Fruit fly (Drosophila melanogaster) whole organism, embryonic: ENCODE measurements around the gene RpL6.
A peak's percentile ranks its signal among the peaks of the same experiment; 100 is the strongest.

Experiments used
- ATbp ChIP-seq: fragments of 200-800 bp; sonication (Bioruptor generic); optimal IDR thresholded peaks from 2 replicates; lab custom pipeline; 2017; ENCODE audit warnings: missing biosample characterization, mild to moderate bottlenecking, missing genetic modification characterization, missing genetic modification reagents
- CG12942 ChIP-seq: fragments of 200-800 bp; sonication (Bioruptor generic); optimal IDR thresholded peaks from 3 replicates; lab custom pipeline; 2016; ENCODE audit warnings: missing biosample characterization, missing genetic modification characterization
- CG13123 ChIP-seq: fragments of 200-800 bp; sonication (Bioruptor generic); optimal IDR thresholded peaks from 2 replicates; lab custom pipeline; 2016; ENCODE audit warnings: missing biosample characterization, missing genetic modification characterization
- CG14014 ChIP-seq: fragments of 200-800 bp; sonication (Bioruptor generic); IDR thresholded peaks from 2 replicates; pipeline ENCODE4 v1.3.6; 2022; ENCODE audit warnings: missing biosample characterization, missing genetic modification characterization
- CG14860 ChIP-seq: fragments of 200-800 bp; sonication (Bioruptor generic); IDR thresholded peaks from 3 replicates; pipeline ENCODE4 v1.3.6; 2022; ENCODE audit warnings: missing biosample characterization, missing genetic modification characterization; ENCODE audit not compliant: partially characterized antibody
- CG1529 ChIP-seq: fragments of 200-800 bp; sonication (Bioruptor generic); optimal IDR thresholded peaks from 3 replicates; lab custom pipeline; 2018; ENCODE audit warnings: missing biosample characterization, missing genetic modification characterization
- CG15601 ChIP-seq: fragments of 200-800 bp; sonication (Bioruptor generic); optimal IDR thresholded peaks from 3 replicates; lab custom pipeline; 2019; ENCODE audit warnings: missing biosample characterization, mild to moderate bottlenecking, missing genetic modification characterization, moderate library complexity
- CG2199 ChIP-seq: fragments of 200-800 bp; sonication (Bioruptor generic); IDR thresholded peaks from 3 replicates; pipeline ENCODE4 v1.3.6; 2022; ENCODE audit warnings: missing biosample characterization, missing genetic modification characterization
- CG32772 ChIP-seq: fragments of 200-800 bp; sonication (Bioruptor generic); IDR thresholded peaks from 2 replicates; pipeline ENCODE4 v1.3.6; 2022; ENCODE audit warnings: missing biosample characterization, missing genetic modification characterization
- CG4282 ChIP-seq: fragments of 200-800 bp; sonication (Bioruptor generic); optimal IDR thresholded peaks from 2 replicates; lab custom pipeline; 2016; ENCODE audit warnings: missing biosample characterization, missing genetic modification characterization
- CG4360 ChIP-seq: fragments of 200-800 bp; sonication (Bioruptor generic); IDR thresholded peaks from 2 replicates; pipeline ENCODE4 v1.3.6; 2022; ENCODE audit warnings: missing biosample characterization, missing genetic modification characterization
- CG4854 ChIP-seq: fragments of 200-800 bp; sonication (Bioruptor generic); optimal IDR thresholded peaks from 2 replicates; lab custom pipeline; 2016; ENCODE audit warnings: missing biosample characterization, missing genetic modification characterization, inconsistent platforms
- Deaf1 ChIP-seq: fragments of 200-800 bp; optimal IDR thresholded peaks from 3 replicates; lab custom pipeline; 2019; ENCODE audit warnings: missing biosample characterization, mild to moderate bottlenecking, missing genetic modification characterization, moderate library complexity
- Dip3 ChIP-seq: fragments of 200-800 bp; sonication (Bioruptor generic); optimal IDR thresholded peaks from 3 replicates; lab custom pipeline; 2016; ENCODE audit warnings: missing biosample characterization, missing genetic modification characterization
- Dp ChIP-seq: fragments of 200-800 bp; sonication (Bioruptor generic); optimal IDR thresholded peaks from 2 replicates; lab custom pipeline; 2018; ENCODE audit warnings: missing biosample characterization, mild to moderate bottlenecking, missing genetic modification characterization, moderate library complexity
- ERR ChIP-seq: fragments of 200-800 bp; sonication (Bioruptor generic); optimal IDR thresholded peaks from 2 replicates; lab custom pipeline; 2016; ENCODE audit warnings: missing biosample characterization, missing genetic modification characterization
- Eip74EF ChIP-seq, 2 experiments: fragments of 200-800 bp in 1 of 2; fragments of >200 bp in 1 of 2; sonication (Bioruptor generic) in 1 of 2; optimal IDR thresholded peaks; 2 replicates each; lab custom pipeline; 2017 to 2019; ENCODE audit warnings: missing biosample characterization in 2 of 2, missing genetic modification characterization in 2 of 2, mild to moderate bottlenecking in 1 of 2, moderate library complexity in 1 of 2
- Ets65A ChIP-seq: fragments of 200-800 bp; sonication (Bioruptor generic); peaks from one replicate; lab custom pipeline; 2016; ENCODE audit warnings: missing biosample characterization, missing genetic modification characterization
- Hr78 ChIP-seq, 2 experiments: fragments of 200-800 bp in 1 of 2; fragments of >200 bp in 1 of 2; sonication (Bioruptor generic) in 1 of 2; optimal IDR thresholded peaks; 2 replicates each; lab custom pipeline; 2017 to 2019; ENCODE audit warnings: missing biosample characterization in 2 of 2, missing genetic modification characterization in 2 of 2, mild to moderate bottlenecking in 1 of 2, moderate library complexity in 1 of 2
- MESR4 ChIP-seq: fragments of 200-800 bp; sonication (Bioruptor generic); optimal IDR thresholded peaks from 2 replicates; lab custom pipeline; 2018; ENCODE audit warnings: missing biosample characterization, mild to moderate bottlenecking, missing genetic modification characterization, moderate library complexity
- Med ChIP-seq: fragments of 200-800 bp; sonication (Bioruptor generic); peaks from one replicate; lab custom pipeline; 2016; ENCODE audit warnings: missing biosample characterization, missing genetic modification characterization, mild to moderate bottlenecking, inconsistent platforms, moderate library complexity
- Meics ChIP-seq: fragments of 200-800 bp; sonication (Bioruptor generic); optimal IDR thresholded peaks from 2 replicates; lab custom pipeline; 2017; ENCODE audit warnings: missing biosample characterization, mild to moderate bottlenecking, missing genetic modification characterization
- Myb ChIP-seq: fragments of 200-800 bp; sonication (Bioruptor generic); optimal IDR thresholded peaks from 2 replicates; lab custom pipeline; 2016; ENCODE audit warnings: missing biosample characterization, missing genetic modification characterization
- NC2β ChIP-seq: fragments of 200-800 bp; sonication (Bioruptor generic); optimal IDR thresholded peaks from 2 replicates; lab custom pipeline; 2016; ENCODE audit warnings: missing biosample characterization, missing genetic modification characterization
- Nf-YA ChIP-seq: fragments of 200-800 bp; sonication (Bioruptor generic); IDR thresholded peaks from 2 replicates; pipeline ENCODE4 v1.3.6; 2022; ENCODE audit warnings: missing biosample characterization, missing genetic modification characterization
- Nf-YB ChIP-seq: fragments of 200-800 bp; sonication (Bioruptor generic); optimal IDR thresholded peaks from 3 replicates; lab custom pipeline; 2019; ENCODE audit warnings: missing biosample characterization, mild to moderate bottlenecking, missing genetic modification characterization, moderate library complexity
- Optix ChIP-seq: fragments of 200-800 bp; sonication (Bioruptor generic); IDR thresholded peaks from 3 replicates; pipeline ENCODE4 v1.3.6; 2022; ENCODE audit warnings: missing biosample characterization, missing genetic modification characterization
- Rfx ChIP-seq: fragments of 200-800 bp; sonication (Bioruptor generic); IDR thresholded peaks from 2 replicates; pipeline ENCODE4 v1.3.6; 2022; ENCODE audit warnings: missing biosample characterization, missing genetic modification characterization
- Rx ChIP-seq: fragments of 200-800 bp; sonication (Bioruptor generic); IDR thresholded peaks from 2 replicates; pipeline ENCODE4 v1.3.6; 2022; ENCODE audit warnings: missing biosample characterization, missing genetic modification characterization
- Side ChIP-seq: fragments of 200-800 bp; sonication (Bioruptor generic); optimal IDR thresholded peaks from 2 replicates; lab custom pipeline; 2016; ENCODE audit warnings: missing biosample characterization, missing genetic modification characterization
- Sox102F ChIP-seq: fragments of 200-800 bp; sonication (Bioruptor generic); optimal IDR thresholded peaks from 2 replicates; lab custom pipeline; 2018; ENCODE audit warnings: missing biosample characterization, mild to moderate bottlenecking, missing genetic modification characterization, moderate library complexity
- cad ChIP-seq: fragments of >200 bp; optimal IDR thresholded peaks from 2 replicates; lab custom pipeline; 2017; ENCODE audit warnings: missing biosample characterization, missing genetic modification characterization
- cas ChIP-seq: fragments of 200-800 bp; sonication (Bioruptor generic); IDR thresholded peaks from 2 replicates; pipeline ENCODE4 v1.3.6; 2022; ENCODE audit warnings: missing biosample characterization, missing genetic modification characterization
- chn ChIP-seq: fragments of 200-800 bp; sonication (Bioruptor generic); optimal IDR thresholded peaks from 2 replicates; lab custom pipeline; 2016; ENCODE audit warnings: missing biosample characterization, missing genetic modification characterization
- ci ChIP-seq: fragments of 200-800 bp; sonication (Bioruptor generic); IDR thresholded peaks from 3 replicates; pipeline ENCODE4 v1.3.6; 2022; ENCODE audit warnings: missing biosample characterization, missing genetic modification characterization
- crc ChIP-seq: fragments of 200-800 bp; sonication (Bioruptor generic); optimal IDR thresholded peaks from 2 replicates; lab custom pipeline; 2016; ENCODE audit warnings: missing biosample characterization, missing genetic modification characterization
- crol ChIP-seq: fragments of 200-800 bp; sonication (Bioruptor generic); IDR thresholded peaks from 2 replicates; pipeline ENCODE4 v1.3.6; 2022; ENCODE audit warnings: missing biosample characterization, missing genetic modification characterization
- dan ChIP-seq: fragments of 200-800 bp; sonication (Bioruptor generic); IDR thresholded peaks from 2 replicates; pipeline ENCODE4 v1.3.6; 2022; ENCODE audit warnings: missing biosample characterization, missing genetic modification characterization
- gsb ChIP-seq: fragments of 200-800 bp; sonication (Bioruptor generic); IDR thresholded peaks from 2 replicates; pipeline ENCODE4 v1.3.6; 2022; ENCODE audit warnings: missing biosample characterization, missing genetic modification characterization
- lilli ChIP-seq: fragments of 200-800 bp; sonication (Bioruptor generic); optimal IDR thresholded peaks from 3 replicates; lab custom pipeline; 2016; ENCODE audit warnings: missing biosample characterization, missing genetic modification characterization
- luna ChIP-seq: fragments of 200-800 bp; sonication (Bioruptor generic); optimal IDR thresholded peaks from 2 replicates; lab custom pipeline; 2016; ENCODE audit warnings: missing biosample characterization, missing genetic modification characterization
- nerfin-2 ChIP-seq: fragments of 200-800 bp; sonication (Bioruptor generic); IDR thresholded peaks from 2 replicates; pipeline ENCODE4 v1.3.6; 2022; ENCODE audit warnings: missing biosample characterization, missing genetic modification characterization; ENCODE audit not compliant: partially characterized antibody
- onecut ChIP-seq: fragments of 200-800 bp; sonication (Bioruptor generic); IDR thresholded peaks from 2 replicates; pipeline ENCODE4 v1.3.6; 2022; ENCODE audit warnings: missing biosample characterization, missing genetic modification characterization
- pzg ChIP-seq: fragments of 200-800 bp; sonication (Bioruptor generic); optimal IDR thresholded peaks from 3 replicates; lab custom pipeline; 2018; ENCODE audit warnings: missing biosample characterization, mild to moderate bottlenecking, missing genetic modification characterization, moderate library complexity
- sens ChIP-seq: fragments of 200-800 bp; sonication (Bioruptor generic); peaks from one replicate; lab custom pipeline; 2016; ENCODE audit warnings: missing biosample characterization, missing genetic modification characterization
- slbo ChIP-seq: fragments of 200-800 bp; sonication (Bioruptor generic); IDR thresholded peaks from 2 replicates; pipeline ENCODE4 v1.3.6; 2022; ENCODE audit warnings: missing biosample characterization, missing genetic modification characterization
- stc ChIP-seq: fragments of 200-800 bp; sonication (Bioruptor generic); IDR thresholded peaks from 2 replicates; pipeline ENCODE4 v1.3.6; 2022; ENCODE audit warnings: missing biosample characterization, missing genetic modification characterization
- tin ChIP-seq: fragments of 200-800 bp; sonication (Bioruptor generic); optimal IDR thresholded peaks from 3 replicates; lab custom pipeline; 2016; ENCODE audit warnings: missing biosample characterization, missing genetic modification characterization
- tup ChIP-seq: fragments of 200-800 bp; sonication (Bioruptor generic); optimal IDR thresholded peaks from 2 replicates; lab custom pipeline; 2016; ENCODE audit warnings: missing biosample characterization, mild to moderate bottlenecking, missing genetic modification characterization, moderate library complexity
- unpg ChIP-seq: fragments of 200-800 bp; sonication (Bioruptor generic); optimal IDR thresholded peaks from 3 replicates; lab custom pipeline; 2018; ENCODE audit warnings: missing biosample characterization, mild to moderate bottlenecking, missing genetic modification characterization, moderate library complexity
- usp ChIP-seq: fragments of >200 bp; optimal IDR thresholded peaks from 2 replicates; lab custom pipeline; 2017; ENCODE audit warnings: missing biosample characterization, missing genetic modification characterization
- vfl ChIP-seq: fragments of 200-800 bp; sonication (Bioruptor generic); optimal IDR thresholded peaks from 2 replicates; lab custom pipeline; 2016; ENCODE audit warnings: missing biosample characterization, missing genetic modification characterization

RpL6 gene

dm6 chr3R:31616001-31616400 lies 20.0 kb upstream of the RpL6 start, which contains the start of the genes Mnat9 and CG1792 (continued):
- TF ChIP-seq Meics (GFP tag; lab: Kevin White, UChicago) (peak; percentile 98), CG32772 (GFP tag; lab: Robert Waterston, UW) (peak; percentile 99), Rfx (GFP tag; lab: Robert Waterston, UW) (peak; percentile 100), Nf-YB (GFP tag; lab: Kevin White, UChicago) (peak; percentile 87), vfl (peak; percentile 99), lilli (GFP tag; lab: Kevin White, UChicago) (peak; percentile 99), Nf-YA (GFP tag; lab: Robert Waterston, UW) (peak; percentile 98), MESR4 (GFP tag; lab: Kevin White, UChicago) (peak; percentile 91), CG1529 (peak; percentile 95), chn (GFP tag; lab: Kevin White, UChicago) (peak; percentile 99), ATbp (peak; percentile 97), Rx (GFP tag; lab: Robert Waterston, UW) (peak; percentile 99), NC2β (GFP tag; lab: Kevin White, UChicago) (peak; percentile 98), nerfin-2 (GFP tag; lab: Robert Waterston, UW) (no peak), ci (GFP tag; lab: Robert Waterston, UW) (peak; percentile 100), luna (GFP tag; lab: Kevin White, UChicago) (peak; percentile 97), Med (GFP tag; lab: Kevin White, UChicago) (peak; percentile 100), Optix (GFP tag; lab: Robert Waterston, UW) (peak; percentile 98), Ets65A (GFP tag; lab: Kevin White, UChicago) (peak; percentile 100), usp (no peak), ERR (GFP tag; lab: Kevin White, UChicago) (peak; percentile 96), CG13123 (GFP tag; lab: Kevin White, UChicago) (peak; percentile 97), CG4854 (GFP tag; lab: Kevin White, UChicago) (peak; percentile 98), gsb (GFP tag; lab: Robert Waterston, UW) (peak; percentile 98), stc (GFP tag; lab: Robert Waterston, UW) (peak; percentile 99), CG4282 (GFP tag; lab: Kevin White, UChicago) (peak; percentile 97), CG2199 (GFP tag; lab: Robert Waterston, UW) (peak; percentile 99), unpg (GFP tag; lab: Kevin White, UChicago) (peak; percentile 98), pzg (GFP tag; lab: Kevin White, UChicago) (peak; percentile 82), CG14860 (no peak), tin (GFP tag; lab: Kevin White, UChicago) (peak; percentile 99), crc (GFP tag; lab: Kevin White, UChicago) (peak; percentile 97), dan (GFP tag; lab: Robert Waterston, UW) (peak; percentile 92), Myb (GFP tag; lab: Kevin White, UChicago) (peak; percentile 91), CG4360 (GFP tag; lab: Robert Waterston, UW) (peak; percentile 88), CG15601 (peak; percentile 95), crol (GFP tag; lab: Robert Waterston, UW) (peak; percentile 83), CG14014 (peak; percentile 99), Deaf1 (peak; percentile 81), tup (GFP tag; lab: Kevin White, UChicago) (peak; percentile 99), Hr78 (GFP tag; optimal IDR thresholded peaks at IDR 0.05; lab: Kevin White, UChicago) (peak in 1 of 2 experiments; percentile 82), cas (GFP tag; lab: Robert Waterston, UW) (peak; percentile 98), Dp (GFP tag; lab: Kevin White, UChicago) (peak; percentile 47), Side (GFP tag; lab: Kevin White, UChicago) (peak; percentile 97), CG12942 (peak; percentile 99), sens (GFP tag; lab: Kevin White, UChicago) (peak; percentile 100), slbo (GFP tag; lab: Robert Waterston, UW) (peak; percentile 100), Dip3 (GFP tag; lab: Kevin White, UChicago) (peak; percentile 99), Eip74EF (GFP tag; optimal IDR thresholded peaks at IDR 0.05; lab: Kevin White, UChicago) (peak in 1 of 2 experiments; percentile 95), Sox102F (GFP tag; lab: Kevin White, UChicago) (peak; percentile 99), onecut (GFP tag; lab: Robert Waterston, UW) (peak; percentile 96), cad (GFP tag; lab: Kevin White, UChicago) (no peak)
